Fruit fly (Drosophila melanogaster) whole organism, embryonic: ENCODE data around the gene Sema5c.

Experiments
- Blimp-1 ChIP-seq: fragments of 200-800 bp; sonication (Bioruptor generic); optimal IDR thresholded peaks from 3 replicates; lab custom pipeline; 2018; ENCODE audit warnings: missing biosample characterization, missing genetic modification characterization, mild to moderate bottlenecking, moderate library complexity, missing genetic modification reagents
- BtbVII ChIP-seq: fragments of 200-800 bp; sonication (Bioruptor generic); optimal IDR thresholded peaks from 3 replicates; lab custom pipeline; 2017; ENCODE audit warnings: missing biosample characterization, mild to moderate bottlenecking, missing genetic modification characterization
- CG10321 ChIP-seq: fragments of 200-800 bp; sonication (Bioruptor generic); IDR thresholded peaks from 2 replicates; pipeline ENCODE4 v1.3.6; 2022; ENCODE audit warnings: missing biosample characterization, missing genetic modification characterization
- CG10979 ChIP-seq: fragments of 200-800 bp; sonication (Bioruptor generic); optimal IDR thresholded peaks from 2 replicates; lab custom pipeline; 2018; ENCODE audit warnings: missing biosample characterization, mild to moderate bottlenecking, missing genetic modification characterization, moderate library complexity
- CG11085 ChIP-seq: fragments of 200-800 bp; sonication (Bioruptor generic); IDR thresholded peaks from 2 replicates; pipeline ENCODE4 v1.3.6; 2022; ENCODE audit warnings: missing biosample characterization, missing genetic modification characterization
- CG11504 ChIP-seq: fragments of 200-800 bp; sonication (Bioruptor generic); optimal IDR thresholded peaks from 3 replicates; lab custom pipeline; 2019; ENCODE audit warnings: missing biosample characterization, mild to moderate bottlenecking, missing genetic modification characterization, moderate library complexity
- CG11560 ChIP-seq: fragments of 200-800 bp; sonication (Bioruptor generic); IDR thresholded peaks from 3 replicates; pipeline ENCODE4 v1.3.6; 2022; ENCODE audit warnings: missing biosample characterization, missing genetic modification characterization
- CG12104 ChIP-seq: fragments of 200-800 bp; sonication (Bioruptor generic); optimal IDR thresholded peaks from 3 replicates; lab custom pipeline; 2016; ENCODE audit warnings: missing biosample characterization, missing genetic modification characterization
- CG12391 ChIP-seq: fragments of 200-800 bp; sonication (Bioruptor generic); optimal IDR thresholded peaks from 3 replicates; lab custom pipeline; 2018; ENCODE audit warnings: missing biosample characterization, mild to moderate bottlenecking, missing genetic modification characterization, moderate library complexity
- CG13296 ChIP-seq: fragments of 200-800 bp; sonication (Bioruptor generic); optimal IDR thresholded peaks from 3 replicates; lab custom pipeline; 2018; ENCODE audit warnings: missing biosample characterization, mild to moderate bottlenecking, missing genetic modification characterization
- CG14050 ChIP-seq: fragments of 200-800 bp; sonication (Bioruptor generic); IDR thresholded peaks from 3 replicates; pipeline ENCODE4 v1.3.6; 2022; ENCODE audit warnings: missing biosample characterization, missing genetic modification characterization
- CG14710 ChIP-seq: fragments of 200-800 bp; sonication (Bioruptor generic); optimal IDR thresholded peaks from 3 replicates; lab custom pipeline; 2019; ENCODE audit warnings: missing biosample characterization, mild to moderate bottlenecking, missing genetic modification characterization, moderate library complexity
- CG1602 ChIP-seq: fragments of 200-800 bp; sonication (Bioruptor generic); optimal IDR thresholded peaks from 3 replicates; lab custom pipeline; 2016; ENCODE audit warnings: missing biosample characterization, missing genetic modification characterization
- CG18262 ChIP-seq: fragments of 200-800 bp; optimal IDR thresholded peaks from 3 replicates; lab custom pipeline; 2019; ENCODE audit warnings: missing biosample characterization, mild to moderate bottlenecking, missing genetic modification characterization, moderate library complexity
- CG18764 ChIP-seq: fragments of 200-800 bp; sonication (Bioruptor generic); optimal IDR thresholded peaks from 3 replicates; lab custom pipeline; 2016; ENCODE audit warnings: missing biosample characterization, missing genetic modification characterization
- CG2712 ChIP-seq: fragments of 200-800 bp; optimal IDR thresholded peaks from 3 replicates; lab custom pipeline; 2019; ENCODE audit warnings: missing biosample characterization, mild to moderate bottlenecking, missing genetic modification characterization, moderate library complexity
- CG3065 ChIP-seq: fragments of 200-800 bp; sonication (Bioruptor generic); optimal IDR thresholded peaks from 2 replicates; lab custom pipeline; 2016; ENCODE audit warnings: missing biosample characterization, missing genetic modification characterization
- CG31441 ChIP-seq: fragments of 200-800 bp; sonication (Bioruptor generic); IDR thresholded peaks from 2 replicates; pipeline ENCODE4 v1.3.6; 2022; ENCODE audit warnings: missing biosample characterization, missing genetic modification characterization
- CG4820 ChIP-seq: fragments of 200-800 bp; sonication (Bioruptor generic); optimal IDR thresholded peaks from 3 replicates; lab custom pipeline; 2016; ENCODE audit warnings: missing biosample characterization, missing genetic modification characterization
- CG6175 ChIP-seq: fragments of 200-800 bp; sonication (Bioruptor generic); IDR thresholded peaks from 3 replicates; pipeline ENCODE4 v1.3.6; 2022; ENCODE audit warnings: missing biosample characterization, missing genetic modification characterization
- CG7372 ChIP-seq: fragments of 200-800 bp; sonication (Bioruptor generic); IDR thresholded peaks from 2 replicates; pipeline ENCODE4 v1.3.6; 2022; ENCODE audit warnings: missing biosample characterization, missing genetic modification characterization
- CkIIα-i1 ChIP-seq: fragments of 200-800 bp; sonication (Bioruptor generic); IDR thresholded peaks from 2 replicates; pipeline ENCODE4 v1.3.6; 2022; ENCODE audit warnings: missing biosample characterization, missing genetic modification characterization
- D19B ChIP-seq: fragments of 200-800 bp; sonication (Bioruptor generic); optimal IDR thresholded peaks from 2 replicates; lab custom pipeline; 2017; ENCODE audit warnings: missing biosample characterization, mild to moderate bottlenecking, missing genetic modification characterization
- Dip2 ChIP-seq: fragments of 200-800 bp; sonication (Bioruptor generic); IDR thresholded peaks from 2 replicates; pipeline ENCODE4 v1.3.6; 2022; ENCODE audit warnings: missing biosample characterization, missing genetic modification characterization
- HLHmδ ChIP-seq: fragments of 200-800 bp; sonication (Bioruptor generic); optimal IDR thresholded peaks from 2 replicates; lab custom pipeline; 2018; ENCODE audit warnings: missing biosample characterization, mild to moderate bottlenecking, missing genetic modification characterization, moderate library complexity
- Lim3 ChIP-seq: fragments of 200-800 bp; sonication (Bioruptor generic); IDR thresholded peaks from 2 replicates; pipeline ENCODE4 v1.3.6; 2022; ENCODE audit warnings: missing biosample characterization, missing genetic modification characterization
- Opbp ChIP-seq: fragments of 200-800 bp; sonication (Bioruptor generic); IDR thresholded peaks from 3 replicates; pipeline ENCODE4 v1.3.6; 2022; ENCODE audit warnings: missing biosample characterization, missing genetic modification characterization; ENCODE audit not compliant: partially characterized antibody
- Scr ChIP-seq: fragments of 200-800 bp; sonication (Bioruptor generic); IDR thresholded peaks from 2 replicates; pipeline ENCODE4 v1.3.6; 2022; ENCODE audit warnings: missing biosample characterization, missing genetic modification characterization; ENCODE audit not compliant: partially characterized antibody
- Ssrp ChIP-seq: fragments of 200-800 bp; sonication (Bioruptor generic); optimal IDR thresholded peaks from 2 replicates; lab custom pipeline; 2018; ENCODE audit warnings: missing biosample characterization, mild to moderate bottlenecking, missing genetic modification characterization, moderate library complexity
- al ChIP-seq: fragments of 200-800 bp; sonication (Bioruptor generic); IDR thresholded peaks from 2 replicates; pipeline ENCODE4 v1.3.6; 2022; ENCODE audit warnings: missing biosample characterization, missing genetic modification characterization
- bsh ChIP-seq, 2 experiments: fragments of 200-800 bp; sonication (Bioruptor generic); optimal IDR thresholded peaks; 2 replicates each; lab custom pipeline; 2017 to 2018; ENCODE audit warnings: mild to moderate bottlenecking in 2 of 2, missing biosample characterization in 2 of 2, missing genetic modification characterization in 2 of 2, moderate library complexity in 1 of 2
- cg ChIP-seq: fragments of 200-800 bp; sonication (Bioruptor generic); optimal IDR thresholded peaks from 3 replicates; lab custom pipeline; 2019; ENCODE audit warnings: missing biosample characterization, mild to moderate bottlenecking, missing genetic modification characterization, moderate library complexity
- dmrt11E ChIP-seq: fragments of 200-800 bp; sonication (Bioruptor generic); optimal IDR thresholded peaks from 3 replicates; lab custom pipeline; 2018; ENCODE audit warnings: missing biosample characterization, mild to moderate bottlenecking, missing genetic modification characterization, moderate library complexity
- esg ChIP-seq: fragments of 200-800 bp; sonication (Bioruptor generic); conservative IDR thresholded peaks from 2 replicates; pipeline ENCODE4 v1.3.6; 2022; ENCODE audit warnings: missing biosample characterization, missing genetic modification characterization
- fd96Cb ChIP-seq: fragments of 200-800 bp; sonication (Bioruptor generic); optimal IDR thresholded peaks from 2 replicates; lab custom pipeline; 2018; ENCODE audit warnings: missing biosample characterization, mild to moderate bottlenecking, missing genetic modification characterization, moderate library complexity
- ftz-f1 ChIP-seq: fragments of 200-800 bp; sonication (Bioruptor generic); optimal IDR thresholded peaks from 2 replicates; lab custom pipeline; 2016; ENCODE audit warnings: missing biosample characterization, missing genetic modification characterization
- gcm2 ChIP-seq: fragments of 200-800 bp; sonication (Bioruptor generic); optimal IDR thresholded peaks from 2 replicates; lab custom pipeline; 2016; ENCODE audit warnings: missing biosample characterization, missing genetic modification characterization
- gem ChIP-seq: fragments of 200-800 bp; sonication (Bioruptor generic); optimal IDR thresholded peaks from 2 replicates; lab custom pipeline; 2019; ENCODE audit warnings: missing biosample characterization, mild to moderate bottlenecking, missing genetic modification characterization, moderate library complexity
- gro ChIP-seq: fragments of 200-800 bp; sonication (Bioruptor generic); optimal IDR thresholded peaks from 2 replicates; lab custom pipeline; 2016; ENCODE audit warnings: missing biosample characterization, missing genetic modification characterization
- gt ChIP-seq: fragments of 200-800 bp; sonication (Bioruptor generic); IDR thresholded peaks from 2 replicates; pipeline ENCODE4 v1.3.6; 2022; ENCODE audit warnings: missing biosample characterization, missing genetic modification characterization
- lola ChIP-seq, 3 experiments: fragments of >200 bp in 2 of 3; fragments of 200-800 bp in 1 of 3; sonication (Bioruptor generic) in 1 of 3; optimal IDR thresholded peaks; 2 replicates each; lab custom pipeline; 2017 to 2019; ENCODE audit warnings: missing biosample characterization in 3 of 3, missing genetic modification characterization in 3 of 3, mild to moderate bottlenecking in 1 of 3, moderate library complexity in 1 of 3
- peb ChIP-seq: fragments of 200-800 bp; sonication (Bioruptor generic); IDR thresholded peaks from 2 replicates; pipeline ENCODE4 v1.3.6; 2022; ENCODE audit warnings: missing biosample characterization, missing genetic modification characterization
- sd ChIP-seq: fragments of 200-800 bp; sonication (Bioruptor generic); optimal IDR thresholded peaks from 3 replicates; lab custom pipeline; 2018; ENCODE audit warnings: missing biosample characterization, mild to moderate bottlenecking, missing genetic modification characterization, moderate library complexity
- sisA ChIP-seq: fragments of 200-800 bp; sonication (Bioruptor generic); IDR thresholded peaks from 2 replicates; pipeline ENCODE4 v1.3.6; 2022; ENCODE audit warnings: missing biosample characterization, missing genetic modification characterization
- tgo ChIP-seq: fragments of 200-800 bp; sonication (Bioruptor generic); IDR thresholded peaks from 3 replicates; pipeline ENCODE4 v1.3.6; 2022; ENCODE audit warnings: missing biosample characterization, missing genetic modification characterization
- trem ChIP-seq: fragments of 200-800 bp; optimal IDR thresholded peaks from 3 replicates; lab custom pipeline; 2019; ENCODE audit warnings: missing biosample characterization, mild to moderate bottlenecking, missing genetic modification characterization, moderate library complexity
- tup ChIP-seq: fragments of 200-800 bp; sonication (Bioruptor generic); optimal IDR thresholded peaks from 2 replicates; lab custom pipeline; 2016; ENCODE audit warnings: missing biosample characterization, mild to moderate bottlenecking, missing genetic modification characterization, moderate library complexity
- unpg ChIP-seq: fragments of 200-800 bp; sonication (Bioruptor generic); optimal IDR thresholded peaks from 3 replicates; lab custom pipeline; 2018; ENCODE audit warnings: missing biosample characterization, mild to moderate bottlenecking, missing genetic modification characterization, moderate library complexity
- vvl ChIP-seq: fragments of 200-800 bp; sonication (Bioruptor generic); IDR thresholded peaks from 2 replicates; pipeline ENCODE4 v1.3.6; 2022; ENCODE audit warnings: missing biosample characterization, missing genetic modification characterization
- zf30C ChIP-seq: fragments of 200-800 bp; sonication (Bioruptor generic); optimal IDR thresholded peaks from 3 replicates; lab custom pipeline; 2018; ENCODE audit warnings: missing biosample characterization, mild to moderate bottlenecking, missing genetic modification characterization

The Sema5c gene

DNA sequence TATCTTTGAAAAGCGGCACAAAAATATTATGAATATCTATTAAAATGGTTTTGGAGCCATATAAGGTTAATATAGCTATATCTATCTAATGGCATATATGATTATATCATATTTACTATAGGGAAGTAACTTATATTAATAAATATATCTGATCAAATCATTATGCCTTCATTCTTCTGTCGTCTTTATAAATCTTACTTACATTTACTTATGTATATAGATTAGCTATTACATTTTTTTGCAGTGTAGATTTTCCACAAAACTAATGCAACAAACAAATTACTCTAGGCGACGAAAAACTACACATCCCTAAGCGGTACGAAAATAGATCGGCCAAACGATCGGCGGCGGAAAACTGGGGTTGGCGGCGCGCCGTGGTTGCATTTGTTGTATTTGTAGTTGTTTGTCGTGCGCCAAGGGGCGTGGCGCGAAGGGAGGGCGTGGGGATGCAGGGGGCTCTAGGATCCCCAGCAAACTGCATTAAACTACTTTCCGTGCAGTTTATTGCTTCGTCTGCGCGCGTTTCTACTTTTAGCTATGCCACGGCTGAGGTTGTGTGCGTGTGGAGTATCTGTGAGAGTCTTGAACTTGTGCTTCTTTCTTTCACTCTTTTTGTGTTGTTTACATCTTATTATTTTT is 18.1 kb downstream of the Sema5c start (continued):
- TF ChIP-seq CG12391, result peak; percentile 24
- no peak for TF ChIP-seq CkIIα-i1
- 0 out of 2 replicates have a peak, but pooled peaks have one; percentile 8 for TF ChIP-seq peb (GFP tag; lab: Robert Waterston, UW)
- no peak for TF ChIP-seq tup (GFP tag; lab: Kevin White, UChicago)
- no peak for TF ChIP-seq D19B
- TF ChIP-seq Blimp-1 (GFP tag; lab: Kevin White, UChicago), result peak; percentile 32
- TF ChIP-seq al, result no peak
- TF ChIP-seq HLHmδ (GFP tag; lab: Kevin White, UChicago), result peak; percentile 87
- peak; percentile 13 for TF ChIP-seq cg (GFP tag; lab: Kevin White, UChicago)
- TF ChIP-seq bsh (GFP tag; optimal IDR thresholded peaks at IDR 0.05; lab: Kevin White, UChicago), result peak in 1 of 2 experiments; percentile 50
- TF ChIP-seq CG10321 (GFP tag; lab: Robert Waterston, UW), result no peak
- TF ChIP-seq CG4820 (GFP tag; lab: Kevin White, UChicago), result no peak
- TF ChIP-seq Scr (GFP tag; lab: Robert Waterston, UW), result no peak
- no peak for TF ChIP-seq vvl (GFP tag; lab: Robert Waterston, UW)
- TF ChIP-seq CG31441 (GFP tag; lab: Robert Waterston, UW), result no peak
- 0 out of 3 replicates have a peak, but pooled peaks have one; percentile 34 for TF ChIP-seq CG11560 (tag; lab: Robert Waterston, UW)
- peak; percentile 15 for TF ChIP-seq trem
- TF ChIP-seq CG14710 (tag; lab: Kevin White, UChicago), result peak; percentile 18
- TF ChIP-seq tgo (GFP tag; lab: Robert Waterston, UW), result no peak
- peak; percentile 66 for TF ChIP-seq dmrt11E (tag; lab: Kevin White, UChicago)
- TF ChIP-seq gt (GFP tag; lab: Robert Waterston, UW), result no peak
- peak; percentile 61 for TF ChIP-seq CG10979
- TF ChIP-seq CG18262, result peak; percentile 39
- peak in 1 of 3 experiments; percentile 50 for TF ChIP-seq lola (GFP tag; optimal IDR thresholded peaks at IDR 0.05; lab: Kevin White, UChicago)
- no peak for TF ChIP-seq CG13296 (GFP tag; lab: Kevin White, UChicago)
- TF ChIP-seq unpg (GFP tag; lab: Kevin White, UChicago), result peak; percentile 20
- peak; percentile 37 for TF ChIP-seq zf30C
- peak; percentile 59 for TF ChIP-seq CG2712 (tag; lab: Kevin White, UChicago)
- peak; percentile 27 for TF ChIP-seq Ssrp (tag; lab: Kevin White, UChicago)
- peak; percentile 54 for TF ChIP-seq gem (tag; lab: Kevin White, UChicago)
- TF ChIP-seq CG11504 (tag; lab: Kevin White, UChicago), result peak; percentile 24
- TF ChIP-seq sd, result no peak
- TF ChIP-seq fd96Cb (tag; lab: Kevin White, UChicago), result peak; percentile 15
- peak; percentile 70 for TF ChIP-seq CG3065 (GFP tag; lab: Kevin White, UChicago)
- TF ChIP-seq, all 482 proteins: peak for 29

dm6 chr3L:12062788-12063218 is 18.8 kb downstream of the Sema5c start:
- TF ChIP-seq sisA (GFP tag; lab: Robert Waterston, UW) (peak; percentile 45; the same call in 1 of the 2 replicates), ftz-f1 (no peak), CG14050 (no peak), CG11085 (GFP tag; lab: Robert Waterston, UW) (no peak), BtbVII (GFP tag; lab: Kevin White, UChicago) (no peak), Lim3 (GFP tag; lab: Robert Waterston, UW) (no peak), CG12104 (GFP tag; lab: Kevin White, UChicago) (peak; percentile 22), CG6175 (GFP tag; lab: Robert Waterston, UW) (no peak), CG18764 (GFP tag; lab: Kevin White, UChicago) (no peak), Opbp (GFP tag; lab: Robert Waterston, UW) (no peak), CG14710 (tag; lab: Kevin White, UChicago) (peak; percentile 55), gcm2 (GFP tag; lab: Kevin White, UChicago) (no peak), esg (no peak), CG7372 (0 out of 2 replicates have a peak, but pooled peaks have one; percentile 19), CG1602 (GFP tag; lab: Kevin White, UChicago) (peak; percentile 41), Ssrp (tag; lab: Kevin White, UChicago) (peak; percentile 40), gro (no peak), Dip2 (no peak)
